Fruit fly (Drosophila melanogaster): Measurements from ENCODE around the gene CG43658.

DNA sequence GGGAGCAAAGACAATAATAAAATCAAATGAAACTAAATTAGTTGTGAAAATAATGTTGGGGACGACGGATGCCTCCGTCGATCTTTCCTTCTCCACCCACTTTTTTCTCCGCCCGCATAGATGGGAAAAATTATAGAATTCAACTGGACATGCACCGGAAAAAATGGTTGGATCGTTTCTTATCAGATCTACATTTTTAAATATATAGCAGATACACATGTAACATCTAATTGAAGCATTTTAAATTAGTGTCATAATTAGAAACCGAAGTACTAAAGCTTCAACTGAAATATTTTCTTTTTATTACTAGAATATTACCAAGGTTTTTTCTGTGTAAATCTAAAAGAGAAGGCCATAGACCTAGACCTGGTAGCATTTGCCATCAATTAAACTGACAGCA lies 59.5 kb downstream of the CG43658 start:
- TF ChIP-seq Ets98B (GFP tag; IDR thresholded peaks at IDR 0.05) (no peak), D1 (tag; optimal IDR thresholded peaks at IDR 0.05) (no peak), Pif1B (GFP tag; optimal IDR thresholded peaks at IDR 0.05) (no peak), CG9948 (tag; optimal IDR thresholded peaks at IDR 0.05) (no peak), rn (GFP tag; IDR thresholded peaks at IDR 0.05) (no peak), CG14655 (GFP tag; optimal IDR thresholded peaks at IDR 0.05) (no peak), CG8159 (tag; optimal IDR thresholded peaks at IDR 0.05) (no peak), EcR (GFP tag; optimal IDR thresholded peaks at IDR 0.05) (no peak), Snoo (tag; optimal IDR thresholded peaks at IDR 0.05) (no peak)
